Worm (Caenorhabditis elegans) whole organism, young adult: Measurements from ENCODE around the gene dpy-18.
A peak's percentile ranks its signal among the peaks of the same experiment; 100 is the strongest.

ENCODE experiments used
- B0035.1 ChIP-seq: sonication (generic microtip); optimal IDR thresholded peaks from 2 replicates; lab custom pipeline; 2016; ENCODE audit warnings: missing genetic modification characterization, mild to moderate bottlenecking, missing compliant biosample characterization, missing genotype, missing genetic modification reagents
- C06A6.2 ChIP-seq: fragments of 200-800 bp; sonication (Bioruptor generic); conservative IDR thresholded peaks from 2 replicates; pipeline ENCODE4 v1.3.6; 2022; ENCODE audit warnings: missing genetic modification characterization, missing compliant biosample characterization
- D2030.7 ChIP-seq: fragments of 200-800 bp; sonication (Bioruptor generic); IDR thresholded peaks from 2 replicates; pipeline ENCODE4 v1.3.6; 2022; ENCODE audit warnings: missing genetic modification reagents, missing genetic modification characterization, missing compliant biosample characterization
- F22D6.2 ChIP-seq: sonication (generic microtip); optimal IDR thresholded peaks from 2 replicates; lab custom pipeline; 2016; ENCODE audit warnings: mild to moderate bottlenecking, missing genetic modification characterization, missing compliant biosample characterization
- F49E8.2 ChIP-seq: sonication (generic microtip); optimal IDR thresholded peaks from 3 replicates; lab custom pipeline; 2017; ENCODE audit warnings: missing genetic modification characterization, mild to moderate bottlenecking, missing compliant biosample characterization, antibody characterized with exemption, moderate library complexity; ENCODE audit not compliant: insufficient read depth
- Y67H2A.10 ChIP-seq: fragments of 200-800 bp; sonication (Bioruptor generic); conservative IDR thresholded peaks from 2 replicates; pipeline ENCODE4 v1.3.6; 2022; ENCODE audit warnings: missing genetic modification reagents, missing genetic modification characterization, missing compliant biosample characterization
- Y79H2A.3 ChIP-seq: fragments of 200-800 bp; sonication (Bioruptor generic); conservative IDR thresholded peaks from 2 replicates; pipeline ENCODE4 v1.3.6; 2022; ENCODE audit warnings: missing genetic modification reagents, missing genetic modification characterization, missing compliant biosample characterization
- ZK185.1 ChIP-seq: sonication (generic microtip); optimal IDR thresholded peaks from 2 replicates; lab custom pipeline; 2016; ENCODE audit warnings: mild to moderate bottlenecking, missing genetic modification characterization, missing compliant biosample characterization; ENCODE audit not compliant: poor library complexity, severe bottlenecking
- aptf-2 ChIP-seq: fragments of 200-800 bp; sonication (Bioruptor generic); conservative IDR thresholded peaks from 2 replicates; pipeline ENCODE4 v1.3.6; 2022; ENCODE audit warnings: missing genetic modification reagents, missing genetic modification characterization, missing compliant biosample characterization
- attf-5 ChIP-seq: fragments of 200-800 bp; sonication (Bioruptor generic); optimal IDR thresholded peaks from 2 replicates; lab custom pipeline; 2018; ENCODE audit warnings: mild to moderate bottlenecking, missing genetic modification characterization, missing compliant biosample characterization
- bed-2 ChIP-seq: fragments of 200-800 bp; sonication (Bioruptor generic); IDR thresholded peaks from 2 replicates; pipeline ENCODE4 v1.3.6; 2022; ENCODE audit warnings: missing genetic modification reagents, missing genetic modification characterization, missing compliant biosample characterization
- ceh-100 ChIP-seq: fragments of 200-800 bp; sonication (Bioruptor generic); IDR thresholded peaks from 2 replicates; pipeline ENCODE4 v1.3.6; 2022; ENCODE audit warnings: missing genetic modification reagents, missing genetic modification characterization, missing compliant biosample characterization
- ceh-40 ChIP-seq: fragments of 200-800 bp; sonication (Bioruptor generic); IDR thresholded peaks from 2 replicates; pipeline ENCODE4 v1.3.6; 2022; ENCODE audit warnings: missing genetic modification characterization, missing compliant biosample characterization
- ceh-58 ChIP-seq: fragments of 200-800 bp; sonication (Bioruptor generic); IDR thresholded peaks from 2 replicates; pipeline ENCODE4 v1.3.6; 2022; ENCODE audit warnings: missing genetic modification characterization, missing compliant biosample characterization
- die-1 ChIP-seq: sonication (generic microtip); optimal IDR thresholded peaks from 2 replicates; lab custom pipeline; 2016; ENCODE audit warnings: missing genotype, mild to moderate bottlenecking, missing genetic modification characterization, missing compliant biosample characterization
- dox-1 ChIP-seq: fragments of 200-800 bp; sonication (Bioruptor generic); IDR thresholded peaks from 2 replicates; pipeline ENCODE4 v1.3.6; 2022; ENCODE audit warnings: missing genetic modification reagents, missing genetic modification characterization, missing compliant biosample characterization
- dpl-1 ChIP-seq: fragments of 150-350 bp; optimal IDR thresholded peaks from 2 replicates; lab custom pipeline; 2014; ENCODE audit warnings: missing biosample characterization, missing genetic modification reagents, missing genetic modification characterization
- ekl-4 ChIP-seq: fragments of 200-800 bp; sonication (Bioruptor generic); IDR thresholded peaks from 2 replicates; pipeline ENCODE4 v1.3.6; 2022; ENCODE audit warnings: missing genetic modification reagents, missing genetic modification characterization, missing compliant biosample characterization
- gei-17 ChIP-seq: fragments of 200-800 bp; sonication (Bioruptor generic); optimal IDR thresholded peaks from 2 replicates; lab custom pipeline; 2018; ENCODE audit warnings: mild to moderate bottlenecking, missing genetic modification characterization, missing compliant biosample characterization
- hmg-1.2 ChIP-seq: fragments of 200-800 bp; sonication (Bioruptor generic); IDR thresholded peaks from 2 replicates; pipeline ENCODE4 v1.3.6; 2022; ENCODE audit warnings: missing genetic modification reagents, missing genetic modification characterization, missing compliant biosample characterization
- hmg-20 ChIP-seq: fragments of 200-800 bp; sonication (Bioruptor generic); IDR thresholded peaks from 2 replicates; pipeline ENCODE4 v1.3.6; 2022; ENCODE audit warnings: missing genetic modification reagents, missing genetic modification characterization, missing compliant biosample characterization
- lin-26 ChIP-seq: fragments of 200-800 bp; sonication (Bioruptor generic); IDR thresholded peaks from 2 replicates; pipeline ENCODE4 v1.3.6; 2022; ENCODE audit warnings: missing genetic modification reagents, missing genetic modification characterization, missing compliant biosample characterization
- lsy-27 ChIP-seq: sonication (generic microtip); optimal IDR thresholded peaks from 2 replicates; lab custom pipeline; 2017; ENCODE audit warnings: missing genetic modification characterization, mild to moderate bottlenecking, missing compliant biosample characterization, antibody characterized with exemption, missing genotype, borderline replicate concordance; ENCODE audit not compliant: insufficient read depth
- madf-6 ChIP-seq: fragments of 200-800 bp; sonication (Bioruptor generic); IDR thresholded peaks from 2 replicates; pipeline ENCODE4 v1.3.6; 2022; ENCODE audit warnings: missing genetic modification reagents, missing genetic modification characterization, missing compliant biosample characterization
- madf-8 ChIP-seq: fragments of 200-800 bp; sonication (Bioruptor generic); conservative IDR thresholded peaks from 2 replicates; pipeline ENCODE4 v1.3.6; 2022; ENCODE audit warnings: missing genetic modification reagents, missing genetic modification characterization, missing compliant biosample characterization
- mel-28 ChIP-seq: sonication (generic microtip); optimal IDR thresholded peaks from 2 replicates; lab custom pipeline; 2016; ENCODE audit warnings: borderline replicate concordance, mild to moderate bottlenecking, missing genetic modification characterization, missing compliant biosample characterization
- mes-4 ChIP-seq: sonication (generic microtip); optimal IDR thresholded peaks from 2 replicates; lab custom pipeline; 2016; ENCODE audit warnings: missing genotype, missing genetic modification characterization, missing compliant biosample characterization
- nfyb-1 ChIP-seq: fragments of 200-800 bp; sonication (Bioruptor generic); IDR thresholded peaks from 2 replicates; pipeline ENCODE4 v1.3.6; 2022; ENCODE audit warnings: missing genetic modification reagents, missing genetic modification characterization, missing compliant biosample characterization
- nhr-120 ChIP-seq: fragments of 200-800 bp; sonication (Bioruptor generic); IDR thresholded peaks from 2 replicates; pipeline ENCODE4 v1.3.6; 2022; ENCODE audit warnings: missing genetic modification characterization, missing compliant biosample characterization
- nhr-27 ChIP-seq: fragments of 200-800 bp; sonication (Bioruptor generic); optimal IDR thresholded peaks from 2 replicates; lab custom pipeline; 2018; ENCODE audit warnings: mild to moderate bottlenecking, missing genetic modification characterization, moderate library complexity, missing compliant biosample characterization
- nhr-90 ChIP-seq: sonication (generic microtip); optimal IDR thresholded peaks from 2 replicates; lab custom pipeline; 2016; ENCODE audit warnings: missing genotype, mild to moderate bottlenecking, missing genetic modification characterization, missing compliant biosample characterization
- repo-1 ChIP-seq: sonication (generic microtip); optimal IDR thresholded peaks from 2 replicates; lab custom pipeline; 2017; ENCODE audit warnings: mild to moderate bottlenecking, missing genetic modification characterization, missing compliant biosample characterization
- snpc-1.1 ChIP-seq: sonication (generic microtip); optimal IDR thresholded peaks from 2 replicates; lab custom pipeline; 2017; ENCODE audit warnings: missing genetic modification characterization, mild to moderate bottlenecking, missing compliant biosample characterization, antibody characterized with exemption, moderate library complexity, missing genotype, missing genetic modification reagents; ENCODE audit not compliant: insufficient read depth
- snpc-1.3 ChIP-seq: sonication (generic microtip); optimal IDR thresholded peaks from 2 replicates; lab custom pipeline; 2017; ENCODE audit warnings: missing genetic modification characterization, mild to moderate bottlenecking, missing compliant biosample characterization, antibody characterized with exemption, moderate library complexity, missing genotype, missing genetic modification reagents; ENCODE audit not compliant: insufficient read depth
- snpc-3.4 ChIP-seq: sonication (generic microtip); optimal IDR thresholded peaks from 2 replicates; lab custom pipeline; 2017; ENCODE audit warnings: missing genetic modification characterization, mild to moderate bottlenecking, missing compliant biosample characterization, antibody characterized with exemption, moderate library complexity, missing genotype, missing genetic modification reagents
- snpc-4 ChIP-seq, 5 experiments: fragments of 150-350 bp in 1 of 5; sonication (generic microtip) in 4 of 5; optimal IDR thresholded peaks; 2 replicates each; lab custom pipeline; 2014 to 2018; ENCODE audit warnings: missing genetic modification characterization in 5 of 5, missing biosample characterization in 3 of 5, antibody characterized with exemption in 2 of 5, mild to moderate bottlenecking in 2 of 5, missing compliant biosample characterization in 2 of 5, missing genotype in 2 of 5, moderate library complexity in 2 of 5, missing genetic modification reagents in 1 of 5
- sptf-2 ChIP-seq: fragments of 200-800 bp; sonication (Bioruptor generic); optimal IDR thresholded peaks from 2 replicates; lab custom pipeline; 2018; ENCODE audit warnings: mild to moderate bottlenecking, missing genetic modification characterization, missing compliant biosample characterization
- tbp1 ChIP-seq: fragments of 200-800 bp; sonication (Bioruptor generic); optimal IDR thresholded peaks from 2 replicates; lab custom pipeline; 2018; ENCODE audit warnings: mild to moderate bottlenecking, missing genetic modification characterization, missing compliant biosample characterization
- tlf-1 ChIP-seq: fragments of 200-800 bp; sonication (Bioruptor generic); optimal IDR thresholded peaks from 2 replicates; lab custom pipeline; 2018; ENCODE audit warnings: mild to moderate bottlenecking, missing genetic modification characterization, missing compliant biosample characterization
- zim-3 ChIP-seq: sonication (generic microtip); optimal IDR thresholded peaks from 2 replicates; lab custom pipeline; 2017; ENCODE audit warnings: mild to moderate bottlenecking, missing genetic modification characterization, moderate library complexity, missing compliant biosample characterization

The dpy-18 gene

DNA sequence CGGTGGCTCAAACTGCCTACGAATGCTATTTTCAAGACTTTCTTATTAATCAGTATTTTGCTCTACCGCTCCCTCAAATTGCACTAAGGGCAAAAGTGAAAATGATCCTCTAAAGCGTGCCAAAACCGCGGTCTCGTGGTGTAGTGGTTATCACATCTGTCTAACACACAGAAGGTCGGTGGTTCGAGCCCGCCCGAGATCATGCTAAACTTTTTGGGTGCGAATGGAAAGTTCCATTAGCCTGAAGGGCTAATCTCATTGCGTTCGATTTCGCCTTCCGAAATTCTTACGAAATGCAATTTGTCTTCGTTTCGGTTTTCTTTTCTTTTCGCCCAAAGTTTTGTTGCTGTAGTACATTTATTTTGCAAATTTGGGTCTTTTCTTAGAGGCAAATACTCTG is 24.3 kb downstream of the dpy-18 start (continued):
- TF ChIP-seq ekl-4 (no peak), madf-8 (GFP tag; lab: Robert Waterston, UW) (no peak), repo-1 (tag; lab: Kevin White, UChicago) (no peak), snpc-4 (GFP tag; optimal IDR thresholded peaks at IDR 0.05; lab: Kevin White, UChicago) (no peak), snpc-4 (tag; optimal IDR thresholded peaks at IDR 0.05; lab: Kevin White, UChicago) (peak in 2 of 4 experiments; percentile 56 to 61), mes-4 (tag; lab: Kevin White, UChicago) (no peak), lin-26 (peak; percentile 81), nhr-90 (tag; lab: Kevin White, UChicago) (peak; percentile 15), ZK185.1 (tag; lab: Kevin White, UChicago) (peak; percentile 16), lsy-27 (tag; lab: Kevin White, UChicago) (peak; percentile 58), ceh-58 (GFP tag; lab: Robert Waterston, UW) (no peak), hmg-1.2 (GFP tag; lab: Robert Waterston, UW) (peak; percentile 41; the same call in 1 of the 2 replicates), tbp1 (peak; percentile 86), bed-2 (GFP tag; lab: Robert Waterston, UW) (no peak), Y67H2A.10 (GFP tag; lab: Robert Waterston, UW) (no peak), F49E8.2 (tag; lab: Kevin White, UChicago) (peak; percentile 30), die-1 (tag; lab: Kevin White, UChicago) (peak; percentile 21), snpc-1.3 (tag; lab: Kevin White, UChicago) (peak; percentile 19), ceh-100 (no peak), tlf-1 (no peak), hmg-20 (GFP tag; lab: Robert Waterston, UW) (no peak), snpc-3.4 (tag; lab: Kevin White, UChicago) (peak; percentile 33), zim-3 (tag; lab: Kevin White, UChicago) (no peak), D2030.7 (GFP tag; lab: Robert Waterston, UW) (peak; percentile 69), attf-5 (GFP tag; lab: Kevin White, UChicago) (peak; percentile 3), nhr-120 (GFP tag; lab: Robert Waterston, UW) (no peak), Y79H2A.3 (GFP tag; lab: Robert Waterston, UW) (no peak), C06A6.2 (GFP tag; lab: Robert Waterston, UW) (no peak), nfyb-1 (GFP tag; lab: Robert Waterston, UW) (no peak; the same call in 1 of the 2 replicates), gei-17 (no peak), aptf-2 (no peak), dpl-1 (GFP tag; lab: Kevin White, UChicago) (no peak), madf-6 (GFP tag; lab: Robert Waterston, UW) (0 out of 2 replicates have a peak, but pooled peaks have one; percentile 38), sptf-2 (GFP tag; lab: Kevin White, UChicago) (no peak), ceh-40 (no peak), snpc-1.1 (tag; lab: Kevin White, UChicago) (peak; percentile 48), B0035.1 (tag; lab: Kevin White, UChicago) (no peak), F22D6.2 (tag; lab: Kevin White, UChicago) (no peak), dox-1 (peak; percentile 54; the same call in 1 of the 2 replicates), nhr-27 (tag; lab: Kevin White, UChicago) (no peak), mel-28 (tag; lab: Kevin White, UChicago) (no peak)
